Fruit fly (Drosophila melanogaster) whole organism, prepupa: ENCODE data around the gene Rbp.
A peak's percentile ranks its signal among the peaks of the same experiment; 100 is the strongest.

Experiments used
- Blimp-1 ChIP-seq: fragments of 200-800 bp; sonication (Bioruptor generic); optimal IDR thresholded peaks from 3 replicates; lab custom pipeline; 2017; ENCODE audit warnings: missing biosample characterization, missing genetic modification characterization, mild to moderate bottlenecking, moderate library complexity, missing genetic modification reagents
- CG10631 ChIP-seq: fragments of 200-800 bp; sonication (Bioruptor generic); optimal IDR thresholded peaks from 2 replicates; lab custom pipeline; 2016; ENCODE audit warnings: missing biosample characterization, missing genetic modification characterization
- CG11294 ChIP-seq: fragments of 200-800 bp; sonication (Bioruptor generic); IDR thresholded peaks from 2 replicates; pipeline ENCODE4 v1.3.6; 2022; ENCODE audit warnings: missing biosample characterization, missing genetic modification characterization
- CG11902 ChIP-seq: fragments of 200-800 bp; sonication (Bioruptor generic); optimal IDR thresholded peaks from 3 replicates; lab custom pipeline; 2016; ENCODE audit warnings: missing biosample characterization, missing genetic modification characterization
- CG15336 ChIP-seq: fragments of 200-800 bp; sonication (Bioruptor generic); IDR thresholded peaks from 2 replicates; pipeline ENCODE4 v1.3.6; 2022; ENCODE audit warnings: missing biosample characterization, missing genetic modification characterization
- CG1621 ChIP-seq: fragments of 200-800 bp; sonication (Bioruptor generic); optimal IDR thresholded peaks from 3 replicates; lab custom pipeline; 2018; ENCODE audit warnings: missing biosample characterization, mild to moderate bottlenecking, missing genetic modification characterization
- CG16779 ChIP-seq: fragments of 200-800 bp; sonication (Bioruptor generic); optimal IDR thresholded peaks from 3 replicates; lab custom pipeline; 2017; ENCODE audit warnings: missing biosample characterization, mild to moderate bottlenecking, missing genetic modification characterization
- CG3032 ChIP-seq: fragments of 200-800 bp; optimal IDR thresholded peaks from 2 replicates; lab custom pipeline; 2019; ENCODE audit warnings: missing biosample characterization, mild to moderate bottlenecking, missing genetic modification characterization, moderate library complexity
- CG31627 ChIP-seq: fragments of 200-800 bp; sonication (Bioruptor generic); optimal IDR thresholded peaks from 3 replicates; lab custom pipeline; 2016; ENCODE audit warnings: missing biosample characterization, missing genetic modification characterization
- CG32006 ChIP-seq: fragments of 200-800 bp; sonication (Bioruptor generic); optimal IDR thresholded peaks from 3 replicates; lab custom pipeline; 2017; ENCODE audit warnings: missing biosample characterization, mild to moderate bottlenecking, missing genetic modification characterization
- CG34406 ChIP-seq: fragments of 200-800 bp; sonication (Bioruptor generic); optimal IDR thresholded peaks from 3 replicates; lab custom pipeline; 2016; ENCODE audit warnings: missing biosample characterization, missing genetic modification characterization
- CG6163 ChIP-seq: fragments of 200-800 bp; sonication (Bioruptor generic); IDR thresholded peaks from 3 replicates; pipeline ENCODE4 v1.3.6; 2022; ENCODE audit warnings: missing biosample characterization, missing genetic modification characterization
- CG6792 ChIP-seq: fragments of 200-800 bp; sonication (Bioruptor generic); optimal IDR thresholded peaks from 3 replicates; lab custom pipeline; 2016; ENCODE audit warnings: missing biosample characterization, missing genetic modification characterization
- CG6808 ChIP-seq: fragments of 200-800 bp; sonication (Bioruptor generic); optimal IDR thresholded peaks from 3 replicates; lab custom pipeline; 2017; ENCODE audit warnings: missing biosample characterization, missing genetic modification characterization, mild to moderate bottlenecking, moderate library complexity, missing genetic modification reagents
- CG7368 ChIP-seq: fragments of 200-800 bp; sonication (Bioruptor generic); optimal IDR thresholded peaks from 3 replicates; lab custom pipeline; 2016; ENCODE audit warnings: missing biosample characterization, missing genetic modification characterization
- CG8119 ChIP-seq: fragments of 200-800 bp; sonication (Bioruptor generic); IDR thresholded peaks from 3 replicates; pipeline ENCODE4 v1.3.6; 2022; ENCODE audit warnings: missing biosample characterization, missing genetic modification characterization
- CG9139 ChIP-seq: fragments of 200-800 bp; sonication (Bioruptor generic); optimal IDR thresholded peaks from 3 replicates; lab custom pipeline; 2017; ENCODE audit warnings: missing biosample characterization, mild to moderate bottlenecking, missing genetic modification characterization
- Eip75B ChIP-seq: fragments of 200-800 bp; sonication (Bioruptor generic); optimal IDR thresholded peaks from 3 replicates; lab custom pipeline; 2016; ENCODE audit warnings: missing biosample characterization, missing genetic modification characterization
- Eip78C ChIP-seq: fragments of 200-800 bp; sonication (Bioruptor generic); peaks from one replicate; lab custom pipeline; 2016; ENCODE audit warnings: missing biosample characterization, missing genetic modification characterization
- Eip93F ChIP-seq: fragments of 200-800 bp; sonication (Bioruptor generic); optimal IDR thresholded peaks from 2 replicates; lab custom pipeline; 2016; ENCODE audit warnings: missing biosample characterization, mild to moderate bottlenecking, missing genetic modification characterization
- Ets96B ChIP-seq: fragments of 200-800 bp; optimal IDR thresholded peaks from 2 replicates; lab custom pipeline; 2019; ENCODE audit warnings: missing biosample characterization, mild to moderate bottlenecking, missing genetic modification characterization, moderate library complexity
- Gug ChIP-seq: fragments of 200-800 bp; sonication (Bioruptor generic); IDR thresholded peaks from 2 replicates; pipeline ENCODE4 v1.3.6; 2022; ENCODE audit warnings: missing biosample characterization, missing genetic modification characterization
- Hr4 ChIP-seq: fragments of 200-800 bp; sonication (Bioruptor generic); optimal IDR thresholded peaks from 3 replicates; lab custom pipeline; 2016; ENCODE audit warnings: missing biosample characterization, missing genetic modification characterization
- Lpt ChIP-seq: fragments of 200-800 bp; sonication (Bioruptor generic); optimal IDR thresholded peaks from 3 replicates; lab custom pipeline; 2016; ENCODE audit warnings: missing biosample characterization, missing genetic modification characterization
- Met ChIP-seq: fragments of 200-800 bp; sonication (Bioruptor generic); optimal IDR thresholded peaks from 3 replicates; lab custom pipeline; 2016; ENCODE audit warnings: missing biosample characterization, missing genetic modification characterization
- OdsH ChIP-seq: fragments of 200-800 bp; sonication (Bioruptor generic); optimal IDR thresholded peaks from 3 replicates; lab custom pipeline; 2016; ENCODE audit warnings: missing biosample characterization, missing genetic modification characterization
- Smox ChIP-seq: fragments of 200-800 bp; sonication (Bioruptor generic); optimal IDR thresholded peaks from 3 replicates; lab custom pipeline; 2016; ENCODE audit warnings: missing biosample characterization, missing genetic modification characterization
- Sox102F ChIP-seq: fragments of 200-800 bp; sonication (Bioruptor generic); optimal IDR thresholded peaks from 2 replicates; lab custom pipeline; 2016; ENCODE audit warnings: missing biosample characterization, mild to moderate bottlenecking, missing genetic modification characterization
- Sox14 ChIP-seq: fragments of 200-800 bp; sonication (Bioruptor generic); optimal IDR thresholded peaks from 3 replicates; lab custom pipeline; 2016; ENCODE audit warnings: missing biosample characterization, missing genetic modification characterization
- Sox15 ChIP-seq: fragments of 200-800 bp; sonication (Bioruptor generic); optimal IDR thresholded peaks from 3 replicates; lab custom pipeline; 2016; ENCODE audit warnings: missing biosample characterization, missing genetic modification characterization
- cyc ChIP-seq: fragments of 200-800 bp; sonication (Bioruptor generic); optimal IDR thresholded peaks from 3 replicates; lab custom pipeline; 2016; ENCODE audit warnings: missing biosample characterization, missing genetic modification characterization
- dac ChIP-seq: fragments of 200-800 bp; sonication (Bioruptor generic); optimal IDR thresholded peaks from 2 replicates; lab custom pipeline; 2017; ENCODE audit warnings: missing biosample characterization, mild to moderate bottlenecking, missing genetic modification characterization
- dsx ChIP-seq: fragments of 200-800 bp; optimal IDR thresholded peaks from 3 replicates; lab custom pipeline; 2019; ENCODE audit warnings: missing biosample characterization, mild to moderate bottlenecking, missing genetic modification characterization, moderate library complexity; ENCODE audit not compliant: poor library complexity, severe bottlenecking
- eg ChIP-seq: fragments of 200-800 bp; sonication (Bioruptor generic); IDR thresholded peaks from 3 replicates; pipeline ENCODE4 v1.3.6; 2022; ENCODE audit warnings: missing biosample characterization, missing genetic modification characterization
- esn ChIP-seq: fragments of 200-800 bp; sonication (Bioruptor generic); optimal IDR thresholded peaks from 2 replicates; lab custom pipeline; 2016; ENCODE audit warnings: missing biosample characterization, mild to moderate bottlenecking, missing genetic modification characterization, moderate library complexity
- fd85E ChIP-seq: fragments of 200-800 bp; sonication (Bioruptor generic); optimal IDR thresholded peaks from 3 replicates; lab custom pipeline; 2016; ENCODE audit warnings: missing biosample characterization, missing genetic modification characterization
- lz ChIP-seq: fragments of 200-800 bp; sonication (Bioruptor generic); optimal IDR thresholded peaks from 3 replicates; lab custom pipeline; 2016; ENCODE audit warnings: missing biosample characterization, missing genetic modification characterization
- net ChIP-seq: fragments of 200-800 bp; sonication (Bioruptor generic); optimal IDR thresholded peaks from 3 replicates; lab custom pipeline; 2016; ENCODE audit warnings: missing biosample characterization, missing genetic modification characterization
- pdm3 ChIP-seq: fragments of 200-800 bp; sonication (Bioruptor generic); optimal IDR thresholded peaks from 3 replicates; lab custom pipeline; 2016; ENCODE audit warnings: missing biosample characterization, missing genetic modification characterization
- salr ChIP-seq, 2 experiments: fragments of 200-800 bp; sonication (Bioruptor generic); optimal IDR thresholded peaks; 3 replicates each; lab custom pipeline; 2016 to 2018; ENCODE audit warnings: missing biosample characterization in 2 of 2, missing genetic modification characterization in 2 of 2, mild to moderate bottlenecking in 1 of 2
- svp ChIP-seq: fragments of 200-800 bp; sonication (Bioruptor generic); peaks from one replicate; lab custom pipeline; 2016; ENCODE audit warnings: missing biosample characterization, missing genetic modification characterization
- vri ChIP-seq: fragments of 200-800 bp; sonication (Bioruptor generic); optimal IDR thresholded peaks from 3 replicates; lab custom pipeline; 2016; ENCODE audit warnings: missing biosample characterization, mild to moderate bottlenecking, missing genetic modification characterization

The Rbp gene

dm6 chr3R:15342926-15343685 lies 31.3 kb upstream of the Rbp start, which contains the start of gene Nagk (continued):
- TF ChIP-seq CG1621 (tag; lab: Kevin White, UChicago) (no peak), Ets96B (tag; lab: Kevin White, UChicago) (peak; percentile 25), CG6792 (GFP tag; lab: Kevin White, UChicago) (peak; percentile 63), esn (GFP tag; lab: Kevin White, UChicago) (peak; percentile 89), CG11902 (GFP tag; lab: Kevin White, UChicago) (peak; percentile 39), salr (GFP tag; optimal IDR thresholded peaks at IDR 0.05; lab: Kevin White, UChicago) (no peak), Lpt (GFP tag; lab: Kevin White, UChicago) (peak; percentile 29), Sox15 (GFP tag; lab: Kevin White, UChicago) (peak; percentile 40), CG3032 (peak; percentile 28), lz (GFP tag; lab: Kevin White, UChicago) (peak; percentile 81), Smox (no peak), vri (GFP tag; lab: Kevin White, UChicago) (no peak), CG6163 (peak; percentile 22; the same call in 1 of the 3 replicates), CG10631 (no peak), CG16779 (tag; lab: Kevin White, UChicago) (no peak), fd85E (no peak), Sox14 (GFP tag; lab: Kevin White, UChicago) (peak; percentile 83), net (GFP tag; lab: Kevin White, UChicago) (peak; percentile 68), OdsH (GFP tag; lab: Kevin White, UChicago) (peak; percentile 69), Gug (GFP tag; lab: Robert Waterston, UW) (no peak), CG32006 (GFP tag; lab: Kevin White, UChicago) (peak; percentile 87), CG9139 (GFP tag; lab: Kevin White, UChicago) (no peak), CG8119 (GFP tag; lab: Robert Waterston, UW) (no peak), Eip75B (GFP tag; lab: Kevin White, UChicago) (peak; percentile 72), Met (GFP tag; lab: Kevin White, UChicago) (no peak)

DNA sequence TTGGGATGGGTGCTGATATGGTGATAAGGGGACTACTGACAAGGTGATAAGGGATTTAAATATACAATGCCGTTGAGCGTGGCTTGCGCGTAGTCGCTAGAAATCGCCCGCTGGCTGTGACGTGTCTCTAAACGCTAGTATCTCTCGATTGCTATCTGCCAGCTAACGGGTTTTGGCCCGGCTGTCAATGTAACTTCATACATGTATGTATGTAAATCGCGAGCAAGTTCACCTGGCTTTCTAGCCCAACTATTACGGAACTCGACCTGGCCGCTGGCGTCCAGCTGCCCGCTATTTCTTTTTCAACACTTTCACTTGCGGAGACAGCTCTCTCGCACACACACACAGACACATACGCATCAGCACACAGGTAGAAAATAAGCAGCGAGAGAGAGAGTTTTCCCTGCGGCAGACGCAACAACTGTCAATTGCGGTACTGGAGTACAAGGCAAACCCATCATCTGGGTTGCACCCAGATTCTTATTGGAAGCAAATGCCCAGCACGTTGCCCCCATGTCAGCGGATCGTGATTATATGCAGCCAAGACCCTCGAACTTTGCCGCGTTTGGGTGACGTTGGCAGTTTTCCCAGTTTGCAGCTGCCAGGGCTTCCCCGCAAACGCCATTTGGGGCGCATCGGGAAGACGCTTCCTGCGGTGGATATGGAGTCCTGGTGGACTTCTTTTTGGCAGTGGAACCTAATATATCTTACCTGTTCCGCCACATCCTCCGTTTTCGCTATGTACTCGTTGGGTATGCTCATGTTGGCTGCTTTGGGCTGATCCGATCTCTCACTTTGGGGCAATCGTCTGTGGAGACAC lies 29.0 kb upstream of the Rbp start:
- TF ChIP-seq Blimp-1 (GFP tag; lab: Kevin White, UChicago): peak; percentile 92
- no peak for TF ChIP-seq salr (GFP tag; optimal IDR thresholded peaks at IDR 0.05; lab: Kevin White, UChicago)
- no peak for TF ChIP-seq CG15336 (GFP tag; lab: Robert Waterston, UW)
- TF ChIP-seq Gug (GFP tag; lab: Robert Waterston, UW): no peak
- no peak for TF ChIP-seq Eip93F (GFP tag; lab: Kevin White, UChicago)
- TF ChIP-seq CG1621 (tag; lab: Kevin White, UChicago): no peak
- TF ChIP-seq net (GFP tag; lab: Kevin White, UChicago): no peak
- TF ChIP-seq CG11294: no peak
- TF ChIP-seq, all 60 proteins: peak for 1

dm6 chr3R:15346018-15346383 lies 28.4 kb upstream of the Rbp start, which contains the start of the genes Surf4 and CG31301:
Gene Surf4, minus strand, starts transcription at chr3R:15346176.
Gene CG31301, plus strand, starts transcription at chr3R:15346205.
- TF ChIP-seq dsx (GFP tag; lab: Kevin White, UChicago) (peak; percentile 91), CG7368 (GFP tag; lab: Kevin White, UChicago) (no peak), CG6808 (GFP tag; lab: Kevin White, UChicago) (no peak), esn (GFP tag; lab: Kevin White, UChicago) (peak; percentile 9)

- TF ChIP-seq CG31627 (GFP tag; lab: Kevin White, UChicago): peak; percentile 42
- peak; percentile 56; the same call in 1 of the 3 replicates for TF ChIP-seq eg (GFP tag; lab: Robert Waterston, UW)
- TF ChIP-seq CG10631: peak; percentile 47
- peak; percentile 28 for TF ChIP-seq dac
- peak; percentile 44 for TF ChIP-seq CG34406
- peak; percentile 44 for TF ChIP-seq CG6792 (GFP tag; lab: Kevin White, UChicago)
- no peak for TF ChIP-seq svp (GFP tag; lab: Kevin White, UChicago)
- no peak for TF ChIP-seq pdm3 (GFP tag; lab: Kevin White, UChicago)
- no peak for TF ChIP-seq Hr4 (GFP tag; lab: Kevin White, UChicago)
- TF ChIP-seq Sox14 (GFP tag; lab: Kevin White, UChicago): peak; percentile 52
- TF ChIP-seq Eip78C (GFP tag; lab: Kevin White, UChicago): peak; percentile 87
- TF ChIP-seq CG9139 (GFP tag; lab: Kevin White, UChicago): no peak
- no peak for TF ChIP-seq Lpt (GFP tag; lab: Kevin White, UChicago)
- TF ChIP-seq esn (GFP tag; lab: Kevin White, UChicago): peak; percentile 69
- no peak for TF ChIP-seq CG7368 (GFP tag; lab: Kevin White, UChicago)
- peak; percentile 52 for TF ChIP-seq CG3032
- no peak for TF ChIP-seq Eip93F (GFP tag; lab: Kevin White, UChicago)
- TF ChIP-seq Sox102F (GFP tag; lab: Kevin White, UChicago): no peak
- peak; percentile 34 for TF ChIP-seq cyc (GFP tag; lab: Kevin White, UChicago)
These were observed 26.6 kb upstream of the Rbp start, which contains the start of the genes CG42726 and CG42727 for dm6 chr3R:15347822-15348221. Gene CG42726, plus strand, starts transcription at chr3R:15348048. Gene CG42727, plus strand, starts transcription at chr3R:15348048.
